Worm (Caenorhabditis elegans) whole organism, late embryonic: ENCODE results near the gene sri-37.
"Not testable (repeated sequence)": the region's sequence is repeated elsewhere in the genome, so short reads cannot be mapped to it uniquely, and the experiment has no call there.

ENCODE experiments used
- C38D4.7 ChIP-seq: fragments of 200-800 bp; sonication (Bioruptor generic); optimal IDR thresholded peaks from 2 replicates; lab custom pipeline; 2018; ENCODE audit warnings: mild to moderate bottlenecking, missing genetic modification characterization, moderate library complexity, missing compliant biosample characterization
- T23F11.4 ChIP-seq: fragments of 200-800 bp; sonication (Bioruptor generic); optimal IDR thresholded peaks from 2 replicates; lab custom pipeline; 2018; ENCODE audit warnings: mild to moderate bottlenecking, missing genetic modification characterization, missing compliant biosample characterization
- ceh-18 ChIP-seq: sonication (generic microtip); optimal IDR thresholded peaks from 2 replicates; lab custom pipeline; 2016; ENCODE audit warnings: missing genetic modification characterization, missing compliant biosample characterization
- ceh-22 ChIP-seq: sonication (generic microtip); optimal IDR thresholded peaks from 2 replicates; lab custom pipeline; 2017; ENCODE audit warnings: missing biosample characterization, missing genetic modification characterization
- ceh-24 ChIP-seq: sonication (generic microtip); optimal IDR thresholded peaks from 2 replicates; lab custom pipeline; 2016; ENCODE audit warnings: mild to moderate bottlenecking, missing genetic modification characterization, missing compliant biosample characterization
- ceh-30 ChIP-seq: fragments of 150-350 bp; optimal IDR thresholded peaks from 2 replicates; lab custom pipeline; 2014; ENCODE audit warnings: missing biosample characterization, missing genetic modification characterization
- ceh-48 ChIP-seq: sonication (generic microtip); optimal IDR thresholded peaks from 2 replicates; lab custom pipeline; 2016; ENCODE audit warnings: missing genetic modification characterization, inconsistent platforms, missing compliant biosample characterization
- ceh-6 ChIP-seq: fragments of 200-800 bp; sonication (Bioruptor generic); optimal IDR thresholded peaks from 2 replicates; lab custom pipeline; 2018; ENCODE audit warnings: mild to moderate bottlenecking, missing genetic modification characterization, missing compliant biosample characterization
- ceh-9 ChIP-seq: sonication (generic microtip); optimal IDR thresholded peaks from 2 replicates; lab custom pipeline; 2016; ENCODE audit warnings: mild to moderate bottlenecking, missing genetic modification characterization, inconsistent platforms, missing compliant biosample characterization
- dve-1 ChIP-seq: sonication (generic microtip); optimal IDR thresholded peaks from 2 replicates; lab custom pipeline; 2017; ENCODE audit warnings: antibody characterized with exemption, mild to moderate bottlenecking, missing genetic modification characterization, missing compliant biosample characterization
- elt-2 ChIP-seq: sonication (generic microtip); optimal IDR thresholded peaks from 2 replicates; lab custom pipeline; 2016; ENCODE audit warnings: missing genetic modification reagents, missing genetic modification characterization, missing compliant biosample characterization
- eyg-1 ChIP-seq: sonication (generic microtip); optimal IDR thresholded peaks from 2 replicates; lab custom pipeline; 2016; ENCODE audit warnings: missing genotype, missing genetic modification characterization, missing compliant biosample characterization
- fkh-6 ChIP-seq: sonication (generic microtip); optimal IDR thresholded peaks from 2 replicates; lab custom pipeline; 2016; ENCODE audit warnings: missing genetic modification characterization, missing compliant biosample characterization
- gmeb-2 ChIP-seq: sonication (generic microtip); optimal IDR thresholded peaks from 2 replicates; lab custom pipeline; 2016; ENCODE audit warnings: missing genetic modification characterization, inconsistent platforms, missing compliant biosample characterization
- hlh-8 ChIP-seq: sonication (generic microtip); optimal IDR thresholded peaks from 2 replicates; lab custom pipeline; 2016; ENCODE audit warnings: missing genotype, missing genetic modification characterization, missing compliant biosample characterization
- lin-11 ChIP-seq: fragments of 200-800 bp; sonication (Bioruptor generic); optimal IDR thresholded peaks from 2 replicates; lab custom pipeline; 2018; ENCODE audit warnings: mild to moderate bottlenecking, missing genetic modification characterization, missing compliant biosample characterization
- mec-3 ChIP-seq: sonication (generic microtip); optimal IDR thresholded peaks from 2 replicates; lab custom pipeline; 2016; ENCODE audit warnings: borderline replicate concordance, missing genetic modification characterization, missing compliant biosample characterization
- nfya-1 ChIP-seq: sonication (generic microtip); optimal IDR thresholded peaks from 2 replicates; lab custom pipeline; 2017; ENCODE audit warnings: missing genetic modification characterization, mild to moderate bottlenecking, missing compliant biosample characterization, antibody characterized with exemption, moderate library complexity
- nhr-232 ChIP-seq: sonication (generic microtip); optimal IDR thresholded peaks from 2 replicates; lab custom pipeline; 2016; ENCODE audit warnings: missing genetic modification characterization, missing compliant biosample characterization
- npax-4 ChIP-seq: sonication (generic microtip); optimal IDR thresholded peaks from 2 replicates; lab custom pipeline; 2016; ENCODE audit warnings: missing genetic modification characterization, missing compliant biosample characterization
- sdc-2 ChIP-seq: sonication (generic microtip); optimal IDR thresholded peaks from 2 replicates; lab custom pipeline; 2016; ENCODE audit warnings: missing genotype, missing genetic modification characterization, missing compliant biosample characterization
- sox-4 ChIP-seq: sonication (generic microtip); optimal IDR thresholded peaks from 2 replicates; lab custom pipeline; 2017; ENCODE audit warnings: mild to moderate bottlenecking, missing genetic modification characterization, inconsistent platforms, missing compliant biosample characterization
- tbx-7 ChIP-seq: sonication (generic microtip); optimal IDR thresholded peaks from 2 replicates; lab custom pipeline; 2016; ENCODE audit warnings: missing genotype, missing genetic modification characterization, missing compliant biosample characterization

The sri-37 gene

DNA sequence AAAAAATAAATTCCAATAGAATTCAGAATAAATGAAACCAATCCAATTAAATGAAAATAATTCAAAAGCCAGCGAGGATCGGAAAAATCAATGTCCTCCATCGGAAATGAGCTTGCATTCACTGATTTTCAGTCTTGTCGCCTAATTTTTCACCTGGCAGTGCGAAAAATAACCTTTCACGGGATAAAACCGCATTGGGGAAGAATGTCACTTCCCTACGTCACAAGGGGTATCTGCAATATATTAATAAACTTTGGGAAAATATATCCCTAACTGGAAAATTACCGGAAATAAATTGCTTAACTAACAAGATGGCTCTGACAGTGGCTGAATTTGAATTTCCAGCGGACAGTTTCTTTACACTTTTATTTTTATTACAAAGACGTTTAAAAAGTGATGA is 24.1 kb upstream of the sri-37 start, which contains the start of gene sri-77:
Gene sri-77, minus strand, starts transcription at position 101 of the 400 bp plus-strand sequence.
- TF ChIP-seq fkh-6 (no peak), elt-2 (tag; lab: Kevin White, UChicago) (no peak), lin-11 (tag; lab: Kevin White, UChicago) (no peak), ceh-48 (tag; lab: Kevin White, UChicago) (no peak), C38D4.7 (no peak), sox-4 (tag; lab: Kevin White, UChicago) (no peak)

DNA sequence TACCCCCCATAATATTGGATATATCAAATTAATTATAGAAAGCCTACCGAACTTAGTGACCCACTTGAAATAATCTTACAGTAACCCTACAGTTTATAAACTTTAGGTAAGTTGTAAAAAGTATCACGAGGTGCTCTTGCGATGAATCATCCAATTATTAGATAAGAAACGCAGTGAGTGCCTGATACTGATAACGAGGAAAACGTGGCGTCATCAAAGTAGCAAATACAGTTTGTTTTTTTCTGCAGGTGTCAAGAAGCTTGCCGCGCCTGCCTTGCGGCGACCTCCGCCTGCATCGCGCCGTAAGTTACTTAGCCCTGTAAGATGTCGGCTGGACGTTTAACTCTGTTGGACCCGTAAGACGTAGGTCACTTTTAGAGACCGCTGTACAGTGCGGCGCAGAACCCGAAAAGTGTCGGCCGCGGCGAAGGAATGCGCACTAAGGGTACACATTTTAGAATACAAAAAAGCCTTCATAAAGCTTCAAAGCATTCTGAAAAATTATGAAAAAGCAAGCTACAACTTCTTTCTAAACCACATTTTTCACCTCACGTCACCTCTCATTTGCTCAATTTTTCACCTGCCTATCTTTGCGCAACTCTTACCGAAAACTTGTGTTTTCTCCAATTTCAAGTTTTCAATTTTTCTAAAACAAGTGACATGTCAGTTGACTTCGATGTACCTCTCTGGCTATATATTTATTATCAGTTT is 19.0 kb upstream of the sri-37 start, which contains the start of gene sri-38:
Gene sri-38, plus strand, starts transcription at position 661 of the 711 bp plus-strand sequence.
- TF ChIP-seq elt-2 (tag; lab: Kevin White, UChicago) (peak; percentile 86), nfya-1 (no peak), sox-4 (tag; lab: Kevin White, UChicago) (no peak), ceh-9 (tag; lab: Kevin White, UChicago) (no peak), npax-4 (tag; lab: Kevin White, UChicago) (no peak)
- TF ChIP-seq, all 69 proteins: peak for 1

ce11 chrII:2611009-2611408 is 18.4 kb upstream of the sri-37 start:
- TF ChIP-seq dve-1 (tag; lab: Kevin White, UChicago) (peak; percentile 56), fkh-6 (no peak), elt-2 (tag; lab: Kevin White, UChicago) (no peak), sdc-2 (tag; lab: Kevin White, UChicago) (no peak), C38D4.7 (no peak)

DNA sequence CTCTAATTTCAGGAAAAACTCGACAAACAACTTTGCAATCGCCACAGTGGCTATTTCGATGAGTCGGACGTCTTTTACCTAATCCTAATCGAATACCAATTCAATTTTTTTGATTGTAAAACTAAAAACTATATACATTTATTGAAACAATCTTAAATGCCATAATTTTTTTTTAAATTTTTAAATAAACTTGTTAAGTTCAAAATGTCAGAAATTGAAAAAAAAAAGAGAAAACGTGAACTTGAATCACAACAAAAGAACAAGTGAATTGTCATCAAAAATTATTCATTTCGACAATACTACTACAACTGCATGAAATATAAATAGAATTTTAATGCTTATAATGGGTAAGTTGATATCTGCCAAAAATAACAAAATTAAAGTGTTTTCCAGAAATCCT is 17.1 kb upstream of the sri-37 start, which contains the start of gene D2062.13:
Gene D2062.13, plus strand, starts transcription at position 301 of the 400 bp plus-strand sequence.
- TF ChIP-seq tbx-7 (tag; lab: Kevin White, UChicago); fkh-6; ceh-30 (tag; lab: Kevin White, UChicago): not testable (repeated sequence)

DNA sequence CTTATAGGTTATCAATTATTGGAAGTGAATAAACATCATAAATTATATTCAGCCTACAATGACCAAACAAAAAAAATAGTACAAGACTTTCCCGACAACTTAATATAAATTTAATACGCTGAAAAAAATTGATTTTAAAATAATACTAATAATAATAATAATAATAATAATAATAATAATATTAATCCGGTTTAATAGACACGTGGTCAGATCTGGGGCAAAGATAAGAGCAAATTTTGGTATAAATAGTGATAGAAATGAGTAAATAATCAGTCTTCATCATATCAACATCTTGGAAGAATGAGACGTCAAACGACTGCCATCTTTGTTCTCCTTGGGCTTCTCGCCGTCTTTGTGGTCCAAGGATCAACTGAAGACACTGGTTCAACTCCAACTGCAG is 12.7 kb upstream of the sri-37 start, which contains the start of gene msrp-5:
Gene msrp-5, plus strand, starts transcription at position 301 of the 400 bp plus-strand sequence.
- TF ChIP-seq C38D4.7; nhr-232; T23F11.4 (GFP tag; lab: Kevin White, UChicago): not testable (repeated sequence)

- TF ChIP-seq ceh-24; mec-3; hlh-8 (tag; lab: Kevin White, UChicago): not testable (repeated sequence)
Observed at ce11 chrII:2619148-2619547, 10.2 kb upstream of the sri-37 start, which contains the start of gene msrp-6. msrp-6 (plus strand) TSS chrII:2619448.

ce11 chrII:2622480-2622879 is 6.9 kb upstream of the sri-37 start, which contains the start of gene D2062.5:
D2062.5 (plus strand) TSS chrII:2622780.
- TF ChIP-seq ceh-18 (tag; lab: Kevin White, UChicago) (no peak), ceh-22 (tag; lab: Kevin White, UChicago) (no peak), nfya-1 (no peak), eyg-1 (tag; lab: Kevin White, UChicago) (no peak), dve-1 (tag; lab: Kevin White, UChicago) (no peak)

DNA sequence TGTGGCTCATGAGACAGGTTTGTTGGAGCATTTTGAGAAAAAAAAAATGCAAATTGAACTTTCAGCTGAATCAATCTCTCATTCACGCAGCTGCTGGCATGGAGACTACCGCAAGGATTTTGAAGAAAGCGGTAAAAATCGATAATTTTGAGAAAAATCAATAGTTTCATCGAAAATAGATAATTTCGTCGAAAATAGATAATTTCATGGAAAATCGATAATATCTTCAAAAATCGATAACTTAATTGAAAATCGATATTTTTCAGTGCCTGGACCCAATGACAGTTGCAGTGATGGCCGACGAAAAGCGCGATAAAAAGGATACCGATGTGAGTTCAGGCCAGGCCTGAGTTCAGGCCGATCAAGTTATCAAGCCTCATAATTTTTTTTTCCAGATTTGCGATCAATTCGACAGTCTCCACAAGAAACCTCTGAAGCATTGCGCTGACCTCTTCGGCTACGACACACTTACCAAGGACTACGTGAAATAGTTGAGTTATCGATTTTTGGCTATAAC is 6.4 kb upstream of the sri-37 start, which contains the start of gene D2062.4:
Gene D2062.4, plus strand, starts transcription at position 467 of the 517 bp plus-strand sequence.
- TF ChIP-seq ceh-30 (tag; lab: Kevin White, UChicago); ceh-6 (GFP tag; lab: Kevin White, UChicago); gmeb-2 (tag; lab: Kevin White, UChicago): not testable (repeated sequence)
- TF ChIP-seq, all 69 proteins: peak for 0; not testable (repeated sequence) for 69
